Worm (Caenorhabditis elegans) whole organism, L4 larva: Measurements from ENCODE around the gene rbm-22.

ENCODE experiments used
- F26F4.8 ChIP-seq: fragments of 200-800 bp; sonication (Bioruptor generic); conservative IDR thresholded peaks from 2 replicates; pipeline ENCODE4 v1.3.6; 2022; ENCODE audit warnings: missing genetic modification characterization, missing compliant biosample characterization
- F37D6.2 ChIP-seq: sonication (generic microtip); optimal IDR thresholded peaks from 2 replicates; lab custom pipeline; 2016; ENCODE audit warnings: mild to moderate bottlenecking, missing genetic modification characterization, missing compliant biosample characterization
- F49E8.2 ChIP-seq: sonication (generic microtip); optimal IDR thresholded peaks from 2 replicates; lab custom pipeline; 2016; ENCODE audit warnings: missing compliant biosample characterization, mild to moderate bottlenecking, missing genetic modification characterization, borderline replicate concordance
- T20F7.1 ChIP-seq: fragments of 200-800 bp; sonication (Bioruptor generic); optimal IDR thresholded peaks from 2 replicates; lab custom pipeline; 2018; ENCODE audit warnings: mild to moderate bottlenecking, missing genetic modification characterization, missing compliant biosample characterization
- T26A8.4 ChIP-seq: fragments of 200-800 bp; sonication (Bioruptor generic); IDR thresholded peaks from 2 replicates; pipeline ENCODE4 v1.3.6; 2022; ENCODE audit warnings: missing genetic modification characterization, missing compliant biosample characterization
- Y105C5A.15 ChIP-seq: fragments of 200-800 bp; sonication (Bioruptor generic); IDR thresholded peaks from 2 replicates; pipeline ENCODE4 v1.3.6; 2022; ENCODE audit warnings: missing genetic modification characterization, missing compliant biosample characterization
- Y48G9A.11 ChIP-seq: fragments of 200-800 bp; sonication (Bioruptor generic); IDR thresholded peaks from 2 replicates; pipeline ENCODE4 v1.3.6; 2022; ENCODE audit warnings: missing genetic modification reagents, missing genetic modification characterization, missing compliant biosample characterization
- Y75B8A.6 ChIP-seq: fragments of 200-800 bp; sonication (Bioruptor generic); IDR thresholded peaks from 2 replicates; pipeline ENCODE4 v1.3.6; 2022; ENCODE audit warnings: missing genetic modification reagents, missing genetic modification characterization, missing compliant biosample characterization
- ZK546.5 ChIP-seq, 2 experiments: sonication (generic microtip); optimal IDR thresholded peaks; 2 replicates each; lab custom pipeline; 2017; ENCODE audit warnings: missing biosample characterization in 2 of 2, missing genetic modification characterization in 2 of 2
- aha-1 ChIP-seq: fragments of 150-350 bp; peaks from one replicate; lab custom pipeline; 2014; ENCODE audit warnings: missing biosample characterization, missing genetic modification characterization
- ceh-44 ChIP-seq: fragments of 200-800 bp; sonication (Bioruptor generic); IDR thresholded peaks from 2 replicates; pipeline ENCODE4 v1.3.6; 2022; ENCODE audit warnings: missing genetic modification reagents, missing genetic modification characterization, missing compliant biosample characterization
- ceh-82 ChIP-seq: sonication (generic microtip); optimal IDR thresholded peaks from 2 replicates; lab custom pipeline; 2017; ENCODE audit warnings: missing biosample characterization, missing genetic modification characterization
- cey-2 ChIP-seq: sonication (generic microtip); optimal IDR thresholded peaks from 3 replicates; lab custom pipeline; 2017; ENCODE audit warnings: missing genetic modification characterization, mild to moderate bottlenecking, missing compliant biosample characterization, antibody characterized with exemption, borderline replicate concordance; ENCODE audit not compliant: insufficient read depth
- ctbp-1 ChIP-seq: fragments of 200-800 bp; sonication (Bioruptor generic); IDR thresholded peaks from 2 replicates; pipeline ENCODE4 v1.3.6; 2022; ENCODE audit warnings: missing genetic modification reagents, missing genetic modification characterization, missing compliant biosample characterization
- daf-12 ChIP-seq: fragments of 150-350 bp; optimal IDR thresholded peaks from 2 replicates; lab custom pipeline; 2014; ENCODE audit warnings: missing biosample characterization, missing genetic modification reagents, missing genetic modification characterization
- daf-19 ChIP-seq: fragments of 200-800 bp; sonication (Bioruptor generic); conservative IDR thresholded peaks from 2 replicates; pipeline ENCODE4 v1.3.6; 2022; ENCODE audit warnings: missing genetic modification characterization, missing compliant biosample characterization
- dmd-6 ChIP-seq: fragments of 200-800 bp; sonication (Bioruptor generic); IDR thresholded peaks from 2 replicates; pipeline ENCODE4 v1.3.6; 2022; ENCODE audit warnings: missing genetic modification reagents, missing genetic modification characterization, missing compliant biosample characterization
- dmd-8 ChIP-seq: fragments of 200-800 bp; sonication (Bioruptor generic); IDR thresholded peaks from 2 replicates; pipeline ENCODE4 v1.3.6; 2022; ENCODE audit warnings: missing genetic modification characterization, missing compliant biosample characterization
- duxl-1 ChIP-seq: sonication (generic microtip); optimal IDR thresholded peaks from 2 replicates; lab custom pipeline; 2016; ENCODE audit warnings: mild to moderate bottlenecking, missing genetic modification characterization, moderate library complexity, missing compliant biosample characterization; ENCODE audit not compliant: poor library complexity
- egl-27 ChIP-seq: sonication (generic microtip); optimal IDR thresholded peaks from 3 replicates; lab custom pipeline; 2017; ENCODE audit warnings: missing biosample characterization, missing genetic modification reagents, missing genetic modification characterization
- egl-43 ChIP-seq: fragments of 200-800 bp; sonication (Bioruptor generic); IDR thresholded peaks from 2 replicates; pipeline ENCODE4 v1.3.6; 2022; ENCODE audit warnings: missing genetic modification reagents, missing genetic modification characterization, missing compliant biosample characterization
- gei-8 ChIP-seq: fragments of 200-800 bp; sonication (Bioruptor generic); optimal IDR thresholded peaks from 2 replicates; lab custom pipeline; 2018; ENCODE audit warnings: mild to moderate bottlenecking, missing genetic modification characterization, missing compliant biosample characterization
- hlh-11 ChIP-seq: fragments of 200-800 bp; sonication (Bioruptor generic); optimal IDR thresholded peaks from 2 replicates; lab custom pipeline; 2018; ENCODE audit warnings: mild to moderate bottlenecking, missing genetic modification characterization, missing compliant biosample characterization
- hlh-30 ChIP-seq: sonication (generic microtip); optimal IDR thresholded peaks from 2 replicates; lab custom pipeline; 2017; ENCODE audit warnings: antibody characterized with exemption, mild to moderate bottlenecking, missing genetic modification characterization, missing compliant biosample characterization; ENCODE audit not compliant: insufficient read depth
- hmg-1.1 ChIP-seq: fragments of 200-800 bp; sonication (Bioruptor generic); IDR thresholded peaks from 2 replicates; pipeline ENCODE4 v1.3.6; 2022; ENCODE audit warnings: missing genetic modification reagents, missing genetic modification characterization, missing compliant biosample characterization
- lim-7 ChIP-seq: fragments of 200-800 bp; sonication (Bioruptor generic); IDR thresholded peaks from 2 replicates; pipeline ENCODE4 v1.3.6; 2022; ENCODE audit warnings: missing genetic modification characterization, missing compliant biosample characterization
- lin-1 ChIP-seq: fragments of 200-800 bp; sonication (Bioruptor generic); IDR thresholded peaks from 2 replicates; pipeline ENCODE4 v1.3.6; 2022; ENCODE audit warnings: missing genetic modification reagents, missing genetic modification characterization, missing compliant biosample characterization
- lin-13 ChIP-seq: fragments of 150-350 bp; optimal IDR thresholded peaks from 2 replicates; lab custom pipeline; 2014; ENCODE audit warnings: missing biosample characterization, missing genetic modification reagents, missing genetic modification characterization
- lir-3 ChIP-seq: sonication (generic microtip); optimal IDR thresholded peaks from 2 replicates; lab custom pipeline; 2016; ENCODE audit warnings: mild to moderate bottlenecking, missing genetic modification characterization, missing compliant biosample characterization
- lsy-2 ChIP-seq, 2 experiments: fragments of 150-350 bp in 1 of 2; sonication (generic microtip) in 1 of 2; optimal IDR thresholded peaks; 2 replicates each; lab custom pipeline; 2014 to 2017; ENCODE audit warnings: missing biosample characterization in 2 of 2, missing genetic modification characterization in 2 of 2
- madf-9 ChIP-seq: fragments of 200-800 bp; sonication (Bioruptor generic); conservative IDR thresholded peaks from 2 replicates; pipeline ENCODE4 v1.3.6; 2022; ENCODE audit warnings: missing genetic modification reagents, missing genetic modification characterization, missing compliant biosample characterization
- mdl-1 ChIP-seq, 2 experiments: fragments of 150-350 bp in 1 of 2; sonication (generic microtip) in 1 of 2; optimal IDR thresholded peaks; 2 replicates each; lab custom pipeline; 2014 to 2017; ENCODE audit warnings: missing biosample characterization in 2 of 2, missing genetic modification characterization in 2 of 2
- mep-1 ChIP-seq: fragments of 150-350 bp; sonication (generic microtip); optimal IDR thresholded peaks from 3 replicates; lab custom pipeline; 2014; ENCODE audit warnings: missing biosample characterization, missing genetic modification characterization
- mxl-3 ChIP-seq: fragments of 200-800 bp; sonication (Bioruptor generic); optimal IDR thresholded peaks from 2 replicates; lab custom pipeline; 2018; ENCODE audit warnings: mild to moderate bottlenecking, missing genetic modification characterization, missing compliant biosample characterization
- nhr-11 ChIP-seq: fragments of 150-350 bp; optimal IDR thresholded peaks from 2 replicates; lab custom pipeline; 2014; ENCODE audit warnings: missing biosample characterization, missing genetic modification characterization
- nhr-237 ChIP-seq: sonication (generic microtip); optimal IDR thresholded peaks from 2 replicates; lab custom pipeline; 2017; ENCODE audit warnings: missing biosample characterization, missing genetic modification characterization
- nhr-48 ChIP-seq: sonication (generic microtip); optimal IDR thresholded peaks from 2 replicates; lab custom pipeline; 2016; ENCODE audit warnings: mild to moderate bottlenecking, missing genetic modification characterization, missing compliant biosample characterization
- nhr-76 ChIP-seq: fragments of 150-350 bp; optimal IDR thresholded peaks from 2 replicates; lab custom pipeline; 2014; ENCODE audit warnings: missing biosample characterization, missing genetic modification characterization
- nhr-77 ChIP-seq: fragments of 150-350 bp; optimal IDR thresholded peaks from 2 replicates; lab custom pipeline; 2014; ENCODE audit warnings: missing biosample characterization, missing genetic modification characterization
- rbr-2 ChIP-seq: sonication (generic microtip); optimal IDR thresholded peaks from 2 replicates; lab custom pipeline; 2016; ENCODE audit warnings: missing genotype, missing genetic modification characterization, missing compliant biosample characterization
- saeg-2 ChIP-seq: fragments of 200-800 bp; sonication (Bioruptor generic); IDR thresholded peaks from 2 replicates; pipeline ENCODE4 v1.3.6; 2022; ENCODE audit warnings: missing genetic modification reagents, missing genetic modification characterization, missing compliant biosample characterization
- set-16 ChIP-seq: fragments of 200-800 bp; sonication (Bioruptor generic); IDR thresholded peaks from 2 replicates; pipeline ENCODE4 v1.3.6; 2022; ENCODE audit warnings: missing genetic modification reagents, missing genetic modification characterization, missing compliant biosample characterization
- snpc-1.2 ChIP-seq: fragments of 200-800 bp; sonication (Bioruptor generic); IDR thresholded peaks from 2 replicates; pipeline ENCODE4 v1.3.6; 2022; ENCODE audit warnings: missing genetic modification reagents, missing genetic modification characterization, missing compliant biosample characterization
- spr-3 ChIP-seq: fragments of 200-800 bp; sonication (Bioruptor generic); optimal IDR thresholded peaks from 2 replicates; lab custom pipeline; 2018; ENCODE audit warnings: mild to moderate bottlenecking, missing genetic modification characterization, missing compliant biosample characterization
- unc-39 ChIP-seq: sonication (generic microtip); optimal IDR thresholded peaks from 2 replicates; lab custom pipeline; 2017; ENCODE audit warnings: missing biosample characterization, missing genetic modification characterization
- unc-62 ChIP-seq, 3 experiments: fragments of 150-350 bp in 1 of 3; sonication (generic microtip); optimal IDR thresholded peaks in 2 of 3; peaks in 1 of 3; 1 replicate in 1 of 3; 2 replicates in 2 of 3; lab custom pipeline; 2014 to 2017; ENCODE audit warnings: missing biosample characterization in 3 of 3, missing genetic modification characterization in 3 of 3, missing genetic modification reagents in 3 of 3, missing genotype in 1 of 3
- zag-1 ChIP-seq: fragments of 150-350 bp; optimal IDR thresholded peaks from 2 replicates; lab custom pipeline; 2014; ENCODE audit warnings: missing biosample characterization, missing genetic modification characterization
- ztf-11 ChIP-seq: fragments of 150-350 bp; optimal IDR thresholded peaks from 2 replicates; lab custom pipeline; 2014; ENCODE audit warnings: missing biosample characterization, missing genetic modification characterization

The rbm-22 gene

ce11 chrIV:10817030-10817429, 44.2 kb upstream of the rbm-22 start:
- no peak for TF ChIP-seq Y75B8A.6
- TF ChIP-seq set-16: peak; percentile 87
- 0 out of 2 replicates have a peak, but pooled peaks have one; percentile 21 for TF ChIP-seq hmg-1.1 (GFP tag; lab: Robert Waterston, UW)
- peak; percentile 48 for TF ChIP-seq hlh-30 (tag; lab: Kevin White, UChicago)
- TF ChIP-seq ceh-44 (GFP tag; lab: Robert Waterston, UW): no peak
- peak; percentile 28 for TF ChIP-seq hlh-11
- no peak for TF ChIP-seq dmd-8 (GFP tag; lab: Robert Waterston, UW)
- TF ChIP-seq mdl-1 (tag; optimal IDR thresholded peaks at IDR 0.05; lab: Kevin White, UChicago): peak in 1 of 2 experiments; percentile 73
- no peak for TF ChIP-seq lir-3 (tag; lab: Kevin White, UChicago)
- peak; percentile 97 for TF ChIP-seq aha-1 (tag; lab: Kevin White, UChicago)
- TF ChIP-seq saeg-2 (GFP tag; lab: Robert Waterston, UW): no peak
- no peak for TF ChIP-seq dmd-6 (GFP tag; lab: Robert Waterston, UW)
- TF ChIP-seq madf-9 (GFP tag; lab: Robert Waterston, UW): peak; percentile 14; the same call in 1 of the 2 replicates
- no peak for TF ChIP-seq snpc-1.2 (GFP tag; lab: Robert Waterston, UW)
- TF ChIP-seq lim-7 (GFP tag; lab: Robert Waterston, UW): peak; percentile 61; the same call in 1 of the 2 replicates
- peak; percentile 26 for TF ChIP-seq mep-1 (tag; lab: Kevin White, UChicago)
- no peak for TF ChIP-seq unc-39 (tag; lab: Kevin White, UChicago)
- TF ChIP-seq mxl-3: peak; percentile 55
- TF ChIP-seq ceh-82 (tag; lab: Kevin White, UChicago): no peak
- TF ChIP-seq nhr-77 (tag; lab: Kevin White, UChicago): no peak
- TF ChIP-seq egl-43: peak; percentile 68; the same call in 1 of the 2 replicates

- TF ChIP-seq lin-1 (no peak), nhr-77 (tag; lab: Kevin White, UChicago) (no peak), unc-62 (GFP tag; optimal IDR thresholded peaks at IDR 0.05 in 1 of 2; lab: Kevin White, UChicago) (peak in 1 of 2 experiments; percentile 95), unc-62 (tag; optimal IDR thresholded peaks at IDR 0.05; lab: Kevin White, UChicago) (no peak), aha-1 (tag; lab: Kevin White, UChicago) (peak; percentile 92), daf-12 (tag; lab: Kevin White, UChicago) (no peak), spr-3 (GFP tag; lab: Kevin White, UChicago) (no peak), lsy-2 (tag; optimal IDR thresholded peaks at IDR 0.05; lab: Kevin White, UChicago) (peak in 1 of 2 experiments; percentile 7), hlh-30 (tag; lab: Kevin White, UChicago) (peak; percentile 29), cey-2 (tag; lab: Kevin White, UChicago) (no peak), nhr-237 (tag; lab: Kevin White, UChicago) (no peak), rbr-2 (tag; lab: Kevin White, UChicago) (peak; percentile 49), nhr-11 (tag; lab: Kevin White, UChicago) (peak; percentile 7), ztf-11 (no peak), nhr-48 (tag; lab: Kevin White, UChicago) (no peak), duxl-1 (no peak), ZK546.5 (tag; optimal IDR thresholded peaks at IDR 0.05; lab: Kevin White, UChicago) (no peak), F26F4.8 (GFP tag; lab: Robert Waterston, UW) (no peak), Y105C5A.15 (GFP tag; lab: Robert Waterston, UW) (0 out of 2 replicates have a peak, but pooled peaks have one; percentile 24), egl-27 (no peak), nhr-76 (tag; lab: Kevin White, UChicago) (no peak), T20F7.1 (no peak), dmd-8 (GFP tag; lab: Robert Waterston, UW) (no peak), dmd-6 (GFP tag; lab: Robert Waterston, UW) (peak; percentile 42), ctbp-1 (GFP tag; lab: Robert Waterston, UW) (peak; percentile 47; the same call in 1 of the 2 replicates), lir-3 (tag; lab: Kevin White, UChicago) (no peak), daf-19 (no peak), F49E8.2 (tag; lab: Kevin White, UChicago) (no peak), hlh-11 (peak; percentile 7), lin-13 (GFP tag; lab: Kevin White, UChicago) (no peak), gei-8 (GFP tag; lab: Kevin White, UChicago) (no peak), set-16 (peak; percentile 43), Y48G9A.11 (GFP tag; lab: Robert Waterston, UW) (no peak), F37D6.2 (tag; lab: Kevin White, UChicago) (peak; percentile 10), zag-1 (no peak), T26A8.4 (no peak)
Measured at ce11 chrIV:10819049-10819448, 42.2 kb upstream of the rbm-22 start.
